Worm (Caenorhabditis elegans): ENCODE measurements around the gene klp-19.
A peak's percentile ranks its signal among the peaks of the same experiment; 100 is the strongest.
"Not testable (repeated sequence)": the region's sequence is repeated elsewhere in the genome, so short reads cannot be mapped to it uniquely, and the experiment has no call there.

The klp-19 gene

ce11 chrIII:13305537-13305936 lies 1.5 kb downstream of the klp-19 start:
- TF ChIP-seq ceh-62 (tag; optimal IDR thresholded peaks at IDR 0.05), result no peak
- peak; percentile 90 for TF ChIP-seq aha-1 (tag)
- TF ChIP-seq lin-29 (GFP tag; IDR thresholded peaks at IDR 0.05), result no peak
- no peak for TF ChIP-seq aly-2 (tag; optimal IDR thresholded peaks at IDR 0.05)

ce11 chrIII:13302578-13302977 lies 4.5 kb downstream of the klp-19 start:
- peak; percentile 42 for TF ChIP-seq lin-38 (GFP tag; IDR thresholded peaks at IDR 0.05)
- peak; percentile 5 for TF ChIP-seq unc-130 (GFP tag; optimal IDR thresholded peaks at IDR 0.05)
- no peak for TF ChIP-seq unc-39 (tag; optimal IDR thresholded peaks at IDR 0.05)

- TF ChIP-seq Y105C5A.15 (GFP tag; IDR thresholded peaks at IDR 0.05) (no peak), dmd-8 (GFP tag; IDR thresholded peaks at IDR 0.05) (0 out of 2 replicates have a peak, but pooled peaks have one; percentile 42), mep-1 (tag; optimal IDR thresholded peaks at IDR 0.05) (no peak), Y75B8A.6 (GFP tag; IDR thresholded peaks at IDR 0.05) (no peak), set-16 (GFP tag; IDR thresholded peaks at IDR 0.05) (peak; percentile 58), nhr-77 (tag; optimal IDR thresholded peaks at IDR 0.05) (no peak)
Observed at ce11 chrIII:13301983-13302382, 5.1 kb downstream of the klp-19 start.

- TF ChIP-seq mep-1 (tag; optimal IDR thresholded peaks at IDR 0.05) (peak; percentile 17), mes-2 (tag; optimal IDR thresholded peaks at IDR 0.05; ENCODE audit: poor library complexity, severe bottlenecking) (no peak), dve-1 (tag; optimal IDR thresholded peaks at IDR 0.05; ENCODE audit: insufficient read depth) (peak; percentile 38), daf-16 (GFP tag; optimal IDR thresholded peaks at IDR 0.05) (no peak), daf-16 (tag; optimal IDR thresholded peaks at IDR 0.05) (peak; percentile 34), nhr-25 (tag; optimal IDR thresholded peaks at IDR 0.05; ENCODE audit: borderline replicate concordance, insufficient read depth) (peak; percentile 19), mxl-3 (GFP tag; optimal IDR thresholded peaks at IDR 0.05) (peak; percentile 8), pqm-1 (tag; optimal IDR thresholded peaks at IDR 0.05) (peak; percentile 23), duxl-1 (tag; optimal IDR thresholded peaks at IDR 0.05; ENCODE audit: poor library complexity) (no peak), hlh-11 (tag; optimal IDR thresholded peaks at IDR 0.05) (peak; percentile 7), nhr-28 (tag; optimal IDR thresholded peaks at IDR 0.05) (peak; percentile 6), nhr-42 (GFP tag; IDR thresholded peaks at IDR 0.05) (no peak), ama-1 (optimal IDR thresholded peaks at IDR 0.05) (peak; percentile 9)
Observed at ce11 chrIII:13298722-13299431, 8.2 kb downstream of the klp-19 start, which contains the start of gene pgm-2. TSS of gene pgm-2 (plus strand) at chrIII:13299378.

ce11 chrIII:13296289-13296874 lies 10.7 kb downstream of the klp-19 start, which contains the start of gene npp-18:
TSS of gene npp-18 (plus strand) at chrIII:13296853.
- TF ChIP-seq nhr-28 (tag; optimal IDR thresholded peaks at IDR 0.05), result peak; percentile 9
- TF ChIP-seq lim-7 (GFP tag; IDR thresholded peaks at IDR 0.05), result peak; percentile 62; the same call in 1 of the 2 replicates
- peak; percentile 43 for TF ChIP-seq F10B5.3 (tag; optimal IDR thresholded peaks at IDR 0.05)
- TF ChIP-seq dpl-1 (GFP tag; optimal IDR thresholded peaks at IDR 0.05), result peak; percentile 89
- TF ChIP-seq php-3 (GFP tag; IDR thresholded peaks at IDR 0.05), result peak; percentile 45; the same call in 1 of the 2 replicates
- TF ChIP-seq Y48G9A.11 (GFP tag; IDR thresholded peaks at IDR 0.05), result peak; percentile 55; the same call in 1 of the 2 replicates
- peak; percentile 81 for TF ChIP-seq mes-2 (tag; optimal IDR thresholded peaks at IDR 0.05; ENCODE audit: poor library complexity, severe bottlenecking)
- TF ChIP-seq hmg-1.1 (GFP tag; IDR thresholded peaks at IDR 0.05), result peak; percentile 86
- TF ChIP-seq rbr-2 (tag; optimal IDR thresholded peaks at IDR 0.05), result peak; percentile 61
- TF ChIP-seq vab-7 (GFP tag; IDR thresholded peaks at IDR 0.05), result peak; percentile 67
- peak; percentile 87 for TF ChIP-seq T26A8.4 (GFP tag; IDR thresholded peaks at IDR 0.05)
- TF ChIP-seq zfp-3 (GFP tag; conservative IDR thresholded peaks at IDR 0.05), result peak; percentile 70
- 0 out of 2 replicates have a peak, but pooled peaks have one; percentile 62 for TF ChIP-seq nhr-42 (GFP tag; IDR thresholded peaks at IDR 0.05)
- TF ChIP-seq ctbp-1 (GFP tag; IDR thresholded peaks at IDR 0.05), result peak; percentile 70; the same call in 1 of the 2 replicates
- peak; percentile 4 for TF ChIP-seq hlh-30 (tag; optimal IDR thresholded peaks at IDR 0.05; ENCODE audit: insufficient read depth)
- peak; percentile 58; the same call in 1 of the 2 replicates for TF ChIP-seq lin-29 (GFP tag; IDR thresholded peaks at IDR 0.05)
- TF ChIP-seq set-16 (GFP tag; IDR thresholded peaks at IDR 0.05), result peak; percentile 55; the same call in 1 of the 2 replicates
- peak; percentile 84 for TF ChIP-seq lin-38 (GFP tag; IDR thresholded peaks at IDR 0.05)
- TF ChIP-seq egl-43 (GFP tag; IDR thresholded peaks at IDR 0.05), result peak; percentile 76; the same call in 1 of the 2 replicates
- TF ChIP-seq hlh-11 (tag; optimal IDR thresholded peaks at IDR 0.05), result peak; percentile 4
- TF ChIP-seq pha-4 (GFP tag; IDR thresholded peaks at IDR 0.05), result peak; percentile 77
- not testable (repeated sequence) for TF ChIP-seq pha-4 (tag; optimal IDR thresholded peaks at IDR 0.05)
- TF ChIP-seq dmd-6 (GFP tag; IDR thresholded peaks at IDR 0.05), result peak; percentile 54

Measured in whole organism, L4 larva.